Worm (Caenorhabditis elegans) whole organism, L4/young adult: ENCODE measurements around the gene Y41D4B.6.

ENCODE experiments used
- dao-5 ChIP-seq: sonication (generic microtip); optimal IDR thresholded peaks from 2 replicates; lab custom pipeline; 2016; ENCODE audit warnings: missing genotype, missing genetic modification characterization, moderate library complexity, missing compliant biosample characterization
- him-1 ChIP-seq: sonication (generic microtip); optimal IDR thresholded peaks from 2 replicates; lab custom pipeline; 2016; ENCODE audit warnings: missing genotype, missing genetic modification reagents, missing genetic modification characterization, missing compliant biosample characterization

ce11 chrIV:1649794-1650193, 16.2 kb downstream of the Y41D4B.6 start:
- TF ChIP-seq dao-5 (no peak), him-1 (tag; lab: Kevin White, UChicago) (no peak)
